Fruit fly (Drosophila melanogaster) whole organism, embryonic: Measurements from ENCODE around the gene RabX4.
A peak's percentile ranks its signal among the peaks of the same experiment; 100 is the strongest.

Experiments
- Bdp1 ChIP-seq: fragments of 200-800 bp; sonication (Bioruptor generic); optimal IDR thresholded peaks from 3 replicates; lab custom pipeline; 2016; ENCODE audit warnings: missing biosample characterization, missing genetic modification characterization
- Bgb ChIP-seq: fragments of 200-800 bp; sonication (Bioruptor generic); IDR thresholded peaks from 2 replicates; pipeline ENCODE4 v1.3.6; 2022; ENCODE audit warnings: missing biosample characterization, missing genetic modification characterization; ENCODE audit not compliant: partially characterized antibody
- CG11456 ChIP-seq: fragments of 200-800 bp; sonication (Bioruptor generic); IDR thresholded peaks from 3 replicates; pipeline ENCODE4 v1.3.6; 2022; ENCODE audit warnings: missing biosample characterization, missing genetic modification characterization
- CG12104 ChIP-seq: fragments of 200-800 bp; sonication (Bioruptor generic); optimal IDR thresholded peaks from 3 replicates; lab custom pipeline; 2016; ENCODE audit warnings: missing biosample characterization, missing genetic modification characterization
- CG14441 ChIP-seq: fragments of 200-800 bp; sonication (Bioruptor generic); IDR thresholded peaks from 2 replicates; pipeline ENCODE4 v1.3.6; 2022; ENCODE audit warnings: missing biosample characterization, missing genetic modification characterization
- CG15479 ChIP-seq: fragments of 200-800 bp; sonication (Bioruptor generic); optimal IDR thresholded peaks from 3 replicates; lab custom pipeline; 2019; ENCODE audit warnings: missing biosample characterization, mild to moderate bottlenecking, missing genetic modification characterization, moderate library complexity
- CG1602 ChIP-seq: fragments of 200-800 bp; sonication (Bioruptor generic); optimal IDR thresholded peaks from 3 replicates; lab custom pipeline; 2016; ENCODE audit warnings: missing biosample characterization, missing genetic modification characterization
- CG32767 ChIP-seq: fragments of 200-800 bp; sonication (Bioruptor generic); IDR thresholded peaks from 2 replicates; pipeline ENCODE4 v1.3.6; 2022; ENCODE audit warnings: missing biosample characterization, missing genetic modification characterization
- CG3838 ChIP-seq: fragments of 200-800 bp; sonication (Bioruptor generic); optimal IDR thresholded peaks from 3 replicates; lab custom pipeline; 2016; ENCODE audit warnings: missing biosample characterization, missing genetic modification characterization
- CG4617 ChIP-seq: fragments of 200-800 bp; sonication (Bioruptor generic); optimal IDR thresholded peaks from 3 replicates; lab custom pipeline; 2016; ENCODE audit warnings: missing biosample characterization, missing genetic modification characterization, borderline replicate concordance
- CG4730 ChIP-seq: fragments of 200-800 bp; sonication (Bioruptor generic); IDR thresholded peaks from 2 replicates; pipeline ENCODE4 v1.3.6; 2022; ENCODE audit warnings: missing biosample characterization, missing genetic modification characterization
- CG4820 ChIP-seq: fragments of 200-800 bp; sonication (Bioruptor generic); optimal IDR thresholded peaks from 3 replicates; lab custom pipeline; 2016; ENCODE audit warnings: missing biosample characterization, missing genetic modification characterization
- CG7786 ChIP-seq: fragments of 200-800 bp; sonication (Bioruptor generic); optimal IDR thresholded peaks from 2 replicates; lab custom pipeline; 2016; ENCODE audit warnings: missing biosample characterization, missing genetic modification characterization
- CG7928 ChIP-seq: fragments of 200-800 bp; sonication (Bioruptor generic); optimal IDR thresholded peaks from 2 replicates; lab custom pipeline; 2017; ENCODE audit warnings: missing biosample characterization, mild to moderate bottlenecking, missing genetic modification characterization
- CG8388 ChIP-seq: fragments of 200-800 bp; sonication (Bioruptor generic); optimal IDR thresholded peaks from 2 replicates; lab custom pipeline; 2019; ENCODE audit warnings: missing biosample characterization, mild to moderate bottlenecking, missing genetic modification characterization, moderate library complexity
- CG8765 ChIP-seq: fragments of 200-800 bp; sonication (Bioruptor generic); IDR thresholded peaks from 2 replicates; pipeline ENCODE4 v1.3.6; 2022; ENCODE audit warnings: missing biosample characterization, missing genetic modification characterization
- CG9727 ChIP-seq: fragments of 200-800 bp; sonication (Bioruptor generic); optimal IDR thresholded peaks from 3 replicates; lab custom pipeline; 2017; ENCODE audit warnings: missing biosample characterization, mild to moderate bottlenecking, missing genetic modification characterization
- CG9932 ChIP-seq: fragments of 200-800 bp; sonication (Bioruptor generic); IDR thresholded peaks from 2 replicates; pipeline ENCODE4 v1.3.6; 2022; ENCODE audit warnings: missing biosample characterization, missing genetic modification characterization
- CrebB ChIP-seq: fragments of 200-800 bp; sonication (Bioruptor generic); optimal IDR thresholded peaks from 3 replicates; lab custom pipeline; 2018; ENCODE audit warnings: missing biosample characterization, mild to moderate bottlenecking, missing genetic modification characterization
- Dip2 ChIP-seq: fragments of 200-800 bp; sonication (Bioruptor generic); IDR thresholded peaks from 2 replicates; pipeline ENCODE4 v1.3.6; 2022; ENCODE audit warnings: missing biosample characterization, missing genetic modification characterization
- Dp ChIP-seq: fragments of 200-800 bp; sonication (Bioruptor generic); optimal IDR thresholded peaks from 2 replicates; lab custom pipeline; 2018; ENCODE audit warnings: missing biosample characterization, mild to moderate bottlenecking, missing genetic modification characterization, moderate library complexity
- Dref ChIP-seq: fragments of 200-800 bp; sonication (Bioruptor generic); IDR thresholded peaks from 2 replicates; pipeline ENCODE4 v1.3.6; 2022; ENCODE audit warnings: missing biosample characterization, missing genetic modification characterization
- Ets65A ChIP-seq: fragments of 200-800 bp; sonication (Bioruptor generic); peaks from one replicate; lab custom pipeline; 2016; ENCODE audit warnings: missing biosample characterization, missing genetic modification characterization
- Fer3 ChIP-seq: fragments of 200-800 bp; sonication (Bioruptor generic); optimal IDR thresholded peaks from 2 replicates; lab custom pipeline; 2018; ENCODE audit warnings: missing biosample characterization, mild to moderate bottlenecking, missing genetic modification characterization, moderate library complexity
- Med ChIP-seq: fragments of 200-800 bp; sonication (Bioruptor generic); peaks from one replicate; lab custom pipeline; 2016; ENCODE audit warnings: missing biosample characterization, missing genetic modification characterization, mild to moderate bottlenecking, inconsistent platforms, moderate library complexity
- Optix ChIP-seq: fragments of 200-800 bp; sonication (Bioruptor generic); IDR thresholded peaks from 3 replicates; pipeline ENCODE4 v1.3.6; 2022; ENCODE audit warnings: missing biosample characterization, missing genetic modification characterization
- Pdp1 ChIP-seq, 2 experiments: fragments of 200-800 bp; sonication (Bioruptor generic); optimal IDR thresholded peaks; 3 replicates each; lab custom pipeline; 2016; ENCODE audit warnings: missing biosample characterization in 2 of 2, missing genetic modification characterization in 2 of 2, mild to moderate bottlenecking in 1 of 2, moderate library complexity in 1 of 2
- Rfx ChIP-seq: fragments of 200-800 bp; sonication (Bioruptor generic); IDR thresholded peaks from 2 replicates; pipeline ENCODE4 v1.3.6; 2022; ENCODE audit warnings: missing biosample characterization, missing genetic modification characterization
- TFAM ChIP-seq: fragments of 200-800 bp; sonication (Bioruptor generic); optimal IDR thresholded peaks from 2 replicates; lab custom pipeline; 2017; ENCODE audit warnings: missing biosample characterization, missing genetic modification characterization, inconsistent platforms
- chn ChIP-seq: fragments of 200-800 bp; sonication (Bioruptor generic); optimal IDR thresholded peaks from 2 replicates; lab custom pipeline; 2016; ENCODE audit warnings: missing biosample characterization, missing genetic modification characterization
- crol ChIP-seq: fragments of 200-800 bp; sonication (Bioruptor generic); IDR thresholded peaks from 2 replicates; pipeline ENCODE4 v1.3.6; 2022; ENCODE audit warnings: missing biosample characterization, missing genetic modification characterization
- crp ChIP-seq, 2 experiments: fragments of 200-800 bp; sonication (Bioruptor generic); optimal IDR thresholded peaks; 2 replicates in 1 of 2; 3 replicates in 1 of 2; lab custom pipeline; 2017; ENCODE audit warnings: missing biosample characterization in 2 of 2, missing genetic modification characterization in 2 of 2, mild to moderate bottlenecking in 1 of 2, moderate library complexity in 1 of 2
- cwo ChIP-seq: fragments of 200-800 bp; sonication (Bioruptor generic); optimal IDR thresholded peaks from 3 replicates; lab custom pipeline; 2017; ENCODE audit warnings: missing biosample characterization, missing genetic modification characterization, mild to moderate bottlenecking, moderate library complexity, missing genetic modification reagents
- dan ChIP-seq: fragments of 200-800 bp; sonication (Bioruptor generic); IDR thresholded peaks from 2 replicates; pipeline ENCODE4 v1.3.6; 2022; ENCODE audit warnings: missing biosample characterization, missing genetic modification characterization
- danr ChIP-seq: fragments of 200-800 bp; sonication (Bioruptor generic); IDR thresholded peaks from 2 replicates; pipeline ENCODE4 v1.3.6; 2022; ENCODE audit warnings: missing biosample characterization, missing genetic modification characterization
- fd102C ChIP-seq: fragments of 200-800 bp; sonication (Bioruptor generic); optimal IDR thresholded peaks from 2 replicates; lab custom pipeline; 2018; ENCODE audit warnings: missing biosample characterization, mild to moderate bottlenecking, missing genetic modification characterization, moderate library complexity
- ftz-f1 ChIP-seq: fragments of 200-800 bp; sonication (Bioruptor generic); optimal IDR thresholded peaks from 2 replicates; lab custom pipeline; 2016; ENCODE audit warnings: missing biosample characterization, missing genetic modification characterization
- luna ChIP-seq: fragments of 200-800 bp; sonication (Bioruptor generic); optimal IDR thresholded peaks from 2 replicates; lab custom pipeline; 2016; ENCODE audit warnings: missing biosample characterization, missing genetic modification characterization
- otp ChIP-seq: fragments of 200-800 bp; sonication (Bioruptor generic); IDR thresholded peaks from 3 replicates; pipeline ENCODE4, ENCODE4 v1.3.6; 2022; ENCODE audit warnings: missing biosample characterization, missing genetic modification characterization
- rib ChIP-seq: fragments of 200-800 bp; sonication (Bioruptor generic); IDR thresholded peaks from 2 replicates; pipeline ENCODE4 v1.3.6; 2022; ENCODE audit warnings: missing biosample characterization, missing genetic modification characterization
- ro ChIP-seq: fragments of 200-800 bp; sonication (Bioruptor generic); IDR thresholded peaks from 2 replicates; pipeline ENCODE4 v1.3.6; 2022; ENCODE audit warnings: missing biosample characterization, missing genetic modification characterization
- schlank ChIP-seq: fragments of 200-800 bp; sonication (Bioruptor generic); optimal IDR thresholded peaks from 2 replicates; lab custom pipeline; 2018; ENCODE audit warnings: missing biosample characterization, mild to moderate bottlenecking, missing genetic modification characterization
- slbo ChIP-seq: fragments of 200-800 bp; sonication (Bioruptor generic); IDR thresholded peaks from 2 replicates; pipeline ENCODE4 v1.3.6; 2022; ENCODE audit warnings: missing biosample characterization, missing genetic modification characterization
- sob ChIP-seq: fragments of 200-800 bp; sonication (Bioruptor generic); IDR thresholded peaks from 2 replicates; pipeline ENCODE4 v1.3.6; 2022; ENCODE audit warnings: missing biosample characterization, missing genetic modification characterization
- sqz ChIP-seq: fragments of 200-800 bp; sonication (Bioruptor generic); optimal IDR thresholded peaks from 3 replicates; lab custom pipeline; 2018; ENCODE audit warnings: missing biosample characterization, mild to moderate bottlenecking, missing genetic modification characterization
- ssp ChIP-seq: fragments of 200-800 bp; sonication (Bioruptor generic); IDR thresholded peaks from 2 replicates; pipeline ENCODE4 v1.3.6; 2022; ENCODE audit warnings: missing biosample characterization, missing genetic modification characterization
- stwl ChIP-seq: fragments of 200-800 bp; sonication (Bioruptor generic); optimal IDR thresholded peaks from 3 replicates; lab custom pipeline; 2018; ENCODE audit warnings: missing biosample characterization, mild to moderate bottlenecking, missing genetic modification characterization, moderate library complexity
- unc-4 ChIP-seq: fragments of 200-800 bp; sonication (Bioruptor generic); IDR thresholded peaks from 2 replicates; pipeline ENCODE4 v1.3.6; 2022; ENCODE audit warnings: missing biosample characterization, missing genetic modification characterization; ENCODE audit not compliant: partially characterized antibody
- wor ChIP-seq: fragments of 200-800 bp; sonication (Bioruptor generic); IDR thresholded peaks from 2 replicates; pipeline ENCODE4 v1.3.6; 2022; ENCODE audit warnings: missing biosample characterization, missing genetic modification characterization
- z ChIP-seq: fragments of 200-800 bp; sonication (Bioruptor generic); IDR thresholded peaks from 3 replicates; pipeline ENCODE4 v1.3.6; 2022; ENCODE audit warnings: missing biosample characterization, missing genetic modification characterization
- zf30C ChIP-seq: fragments of 200-800 bp; sonication (Bioruptor generic); optimal IDR thresholded peaks from 3 replicates; lab custom pipeline; 2018; ENCODE audit warnings: missing biosample characterization, mild to moderate bottlenecking, missing genetic modification characterization

RabX4 gene

dm6 chr3R:24809576-24810279 is 18.5 kb downstream of the RabX4 start (continued):
- TF ChIP-seq unc-4 (GFP tag; lab: Robert Waterston, UW) = no peak
- TF ChIP-seq CG15479 (GFP tag; lab: Kevin White, UChicago) = no peak
- no peak for TF ChIP-seq CG4820 (GFP tag; lab: Kevin White, UChicago)
- no peak for TF ChIP-seq CG11456 (GFP tag; lab: Robert Waterston, UW)
- no peak for TF ChIP-seq danr (GFP tag; lab: Robert Waterston, UW)
- no peak for TF ChIP-seq Dref (GFP tag; lab: Robert Waterston, UW)
- no peak for TF ChIP-seq CG4730 (GFP tag; lab: Robert Waterston, UW)
- no peak for TF ChIP-seq fd102C (GFP tag; lab: Kevin White, UChicago)
- TF ChIP-seq schlank = peak; percentile 43
- TF ChIP-seq stwl (tag; lab: Kevin White, UChicago) = no peak
- TF ChIP-seq Pdp1 (GFP tag; optimal IDR thresholded peaks at IDR 0.05; lab: Kevin White, UChicago) = peak in 1 of 2 experiments; percentile 71
- TF ChIP-seq CG8765 (GFP tag; lab: Robert Waterston, UW) = no peak
- TF ChIP-seq CG12104 (GFP tag; lab: Kevin White, UChicago) = peak; percentile 24
- TF ChIP-seq Bgb (GFP tag; lab: Robert Waterston, UW) = no peak
- TF ChIP-seq luna (GFP tag; lab: Kevin White, UChicago) = no peak
- TF ChIP-seq Fer3 = no peak
- peak; percentile 3 for TF ChIP-seq CG7928 (GFP tag; lab: Kevin White, UChicago)
- no peak for TF ChIP-seq zf30C (GFP tag; lab: Kevin White, UChicago)
- no peak for TF ChIP-seq otp (GFP tag; lab: Robert Waterston, UW)
- no peak for TF ChIP-seq CG9932
- no peak for TF ChIP-seq Dip2 (GFP tag; lab: Robert Waterston, UW)
- TF ChIP-seq CG1602 (GFP tag; lab: Kevin White, UChicago) = no peak
- no peak for TF ChIP-seq ftz-f1 (GFP tag; lab: Kevin White, UChicago)
- no peak for TF ChIP-seq ro
- no peak for TF ChIP-seq CG32767
- TF ChIP-seq Bdp1 (GFP tag; lab: Kevin White, UChicago) = no peak
- TF ChIP-seq Ets65A (GFP tag; lab: Kevin White, UChicago) = no peak
- TF ChIP-seq chn (GFP tag; lab: Kevin White, UChicago) = no peak
- no peak for TF ChIP-seq dan (GFP tag; lab: Robert Waterston, UW)
- TF ChIP-seq ssp (GFP tag; lab: Robert Waterston, UW) = no peak
- TF ChIP-seq CG4617 (GFP tag; lab: Kevin White, UChicago) = no peak
- TF ChIP-seq crp (GFP tag; optimal IDR thresholded peaks at IDR 0.05; lab: Kevin White, UChicago) = no peak
- no peak for TF ChIP-seq crol
- no peak for TF ChIP-seq CG7786 (GFP tag; lab: Kevin White, UChicago)
- TF ChIP-seq Optix (GFP tag; lab: Robert Waterston, UW) = no peak
- no peak for TF ChIP-seq Rfx (GFP tag; lab: Robert Waterston, UW)
- TF ChIP-seq CG8388 (GFP tag; lab: Kevin White, UChicago) = peak; percentile 40
- TF ChIP-seq CG14441 (GFP tag; lab: Robert Waterston, UW) = no peak
- TF ChIP-seq rib (GFP tag; lab: Robert Waterston, UW) = 0 out of 2 replicates have a peak, but pooled peaks have one; percentile 12
- TF ChIP-seq wor = no peak
- TF ChIP-seq slbo (GFP tag; lab: Robert Waterston, UW) = no peak
- peak; percentile 37 for TF ChIP-seq CG3838 (GFP tag; lab: Kevin White, UChicago)
- TF ChIP-seq TFAM (GFP tag; lab: Kevin White, UChicago) = no peak
- no peak for TF ChIP-seq sob (GFP tag; lab: Robert Waterston, UW)
- no peak for TF ChIP-seq sqz (GFP tag; lab: Kevin White, UChicago)
- TF ChIP-seq Med (GFP tag; lab: Kevin White, UChicago) = peak; percentile 84
- peak; percentile 59 for TF ChIP-seq CrebB (tag; lab: Kevin White, UChicago)
- TF ChIP-seq z (GFP tag; lab: Robert Waterston, UW) = no peak
- TF ChIP-seq cwo (GFP tag; lab: Kevin White, UChicago) = peak; percentile 45
- no peak for TF ChIP-seq Dp (GFP tag; lab: Kevin White, UChicago)
- peak; percentile 47 for TF ChIP-seq CG9727 (GFP tag; lab: Kevin White, UChicago)
